Worm (Caenorhabditis elegans) whole organism, late embryonic: ENCODE data around the gene K09E9.1.

Experiments
- C08G9.2 ChIP-seq: sonication (generic microtip); optimal IDR thresholded peaks from 2 replicates; lab custom pipeline; 2016; ENCODE audit warnings: mild to moderate bottlenecking, missing genetic modification characterization, moderate library complexity, missing compliant biosample characterization
- K02D7.2 ChIP-seq: sonication (generic microtip); optimal IDR thresholded peaks from 2 replicates; lab custom pipeline; 2017; ENCODE audit warnings: mild to moderate bottlenecking, missing genetic modification characterization, missing compliant biosample characterization
- T23F11.4 ChIP-seq: fragments of 200-800 bp; sonication (Bioruptor generic); optimal IDR thresholded peaks from 2 replicates; lab custom pipeline; 2018; ENCODE audit warnings: mild to moderate bottlenecking, missing genetic modification characterization, missing compliant biosample characterization
- Y22D7AL.16 ChIP-seq: sonication (generic microtip); optimal IDR thresholded peaks from 2 replicates; lab custom pipeline; 2016; ENCODE audit warnings: missing genetic modification characterization, missing compliant biosample characterization
- ahr-1 ChIP-seq: sonication (generic microtip); optimal IDR thresholded peaks from 2 replicates; lab custom pipeline; 2016; ENCODE audit warnings: missing genetic modification characterization, missing compliant biosample characterization
- ceh-18 ChIP-seq: sonication (generic microtip); optimal IDR thresholded peaks from 2 replicates; lab custom pipeline; 2016; ENCODE audit warnings: missing genetic modification characterization, missing compliant biosample characterization
- ceh-2 ChIP-seq: sonication (generic microtip); optimal IDR thresholded peaks from 2 replicates; lab custom pipeline; 2016; ENCODE audit warnings: missing genotype, missing genetic modification characterization, missing compliant biosample characterization
- ceh-24 ChIP-seq: sonication (generic microtip); optimal IDR thresholded peaks from 2 replicates; lab custom pipeline; 2016; ENCODE audit warnings: mild to moderate bottlenecking, missing genetic modification characterization, missing compliant biosample characterization
- ceh-31 ChIP-seq: sonication (generic microtip); optimal IDR thresholded peaks from 2 replicates; lab custom pipeline; 2016; ENCODE audit warnings: missing genetic modification characterization, missing compliant biosample characterization
- ceh-34 ChIP-seq: sonication (generic microtip); optimal IDR thresholded peaks from 2 replicates; lab custom pipeline; 2016; ENCODE audit warnings: mild to moderate bottlenecking, missing genetic modification characterization, missing compliant biosample characterization
- ceh-6 ChIP-seq: fragments of 200-800 bp; sonication (Bioruptor generic); optimal IDR thresholded peaks from 2 replicates; lab custom pipeline; 2018; ENCODE audit warnings: mild to moderate bottlenecking, missing genetic modification characterization, missing compliant biosample characterization
- elt-4 ChIP-seq: sonication (generic microtip); optimal IDR thresholded peaks from 2 replicates; lab custom pipeline; 2016; ENCODE audit warnings: missing genetic modification characterization, missing compliant biosample characterization
- ets-4 ChIP-seq: sonication (generic microtip); optimal IDR thresholded peaks from 2 replicates; lab custom pipeline; 2016; ENCODE audit warnings: missing genetic modification characterization, missing compliant biosample characterization
- eyg-1 ChIP-seq: sonication (generic microtip); optimal IDR thresholded peaks from 2 replicates; lab custom pipeline; 2016; ENCODE audit warnings: missing genotype, missing genetic modification characterization, missing compliant biosample characterization
- fax-1 ChIP-seq: sonication (generic microtip); optimal IDR thresholded peaks from 2 replicates; lab custom pipeline; 2016; ENCODE audit warnings: missing genotype, missing genetic modification characterization, missing compliant biosample characterization
- fkh-10 ChIP-seq: fragments of 150-350 bp; optimal IDR thresholded peaks from 2 replicates; lab custom pipeline; 2014; ENCODE audit warnings: missing biosample characterization, missing genetic modification reagents, missing genetic modification characterization
- gmeb-2 ChIP-seq: sonication (generic microtip); optimal IDR thresholded peaks from 2 replicates; lab custom pipeline; 2016; ENCODE audit warnings: missing genetic modification characterization, inconsistent platforms, missing compliant biosample characterization
- hlh-13 ChIP-seq: fragments of 200-800 bp; sonication (Bioruptor generic); optimal IDR thresholded peaks from 2 replicates; lab custom pipeline; 2018; ENCODE audit warnings: mild to moderate bottlenecking, missing genetic modification characterization, missing compliant biosample characterization
- hlh-30 ChIP-seq: sonication (generic microtip); optimal IDR thresholded peaks from 2 replicates; lab custom pipeline; 2017; ENCODE audit warnings: antibody characterized with exemption, missing genetic modification characterization, missing compliant biosample characterization; ENCODE audit not compliant: insufficient read depth
- lim-6 ChIP-seq: sonication (generic microtip); optimal IDR thresholded peaks from 2 replicates; lab custom pipeline; 2016; ENCODE audit warnings: missing genetic modification characterization, missing compliant biosample characterization
- madf-2 ChIP-seq: sonication (generic microtip); optimal IDR thresholded peaks from 2 replicates; lab custom pipeline; 2017; ENCODE audit warnings: missing genetic modification characterization, missing compliant biosample characterization
- nfya-1 ChIP-seq: sonication (generic microtip); optimal IDR thresholded peaks from 2 replicates; lab custom pipeline; 2017; ENCODE audit warnings: missing genetic modification characterization, mild to moderate bottlenecking, missing compliant biosample characterization, antibody characterized with exemption, moderate library complexity
- nhr-11 ChIP-seq: fragments of 150-350 bp; optimal IDR thresholded peaks from 2 replicates; lab custom pipeline; 2014; ENCODE audit warnings: missing biosample characterization, missing genetic modification characterization
- odd-2 ChIP-seq: sonication (generic microtip); optimal IDR thresholded peaks from 2 replicates; lab custom pipeline; 2017; ENCODE audit warnings: antibody characterized with exemption, mild to moderate bottlenecking, missing genetic modification characterization, missing compliant biosample characterization
- pat-9 ChIP-seq: fragments of 200-800 bp; sonication (Bioruptor generic); optimal IDR thresholded peaks from 2 replicates; lab custom pipeline; 2018; ENCODE audit warnings: mild to moderate bottlenecking, missing genetic modification characterization, moderate library complexity, missing compliant biosample characterization
- pax-1 ChIP-seq: fragments of 150-350 bp; optimal IDR thresholded peaks from 2 replicates; lab custom pipeline; 2014; ENCODE audit warnings: missing biosample characterization, missing genetic modification characterization
- pha-4 ChIP-seq: fragments of 150-350 bp; optimal IDR thresholded peaks from 2 replicates; lab custom pipeline; 2018; ENCODE audit warnings: missing biosample characterization, missing genetic modification reagents, missing genetic modification characterization
- ref-2 ChIP-seq: sonication (generic microtip); optimal IDR thresholded peaks from 2 replicates; lab custom pipeline; 2016; ENCODE audit warnings: missing genetic modification characterization, missing compliant biosample characterization
- rnt-1 ChIP-seq: sonication (generic microtip); optimal IDR thresholded peaks from 2 replicates; lab custom pipeline; 2016; ENCODE audit warnings: missing genetic modification characterization, missing compliant biosample characterization
- sdc-2 ChIP-seq: sonication (generic microtip); optimal IDR thresholded peaks from 2 replicates; lab custom pipeline; 2016; ENCODE audit warnings: missing genotype, missing genetic modification characterization, missing compliant biosample characterization
- sox-2 ChIP-seq: fragments of 200-800 bp; sonication (Bioruptor generic); IDR thresholded peaks from 2 replicates; pipeline ENCODE4 v1.3.6; 2022; ENCODE audit warnings: missing genetic modification reagents, missing genetic modification characterization, missing compliant biosample characterization
- sox-4 ChIP-seq: sonication (generic microtip); optimal IDR thresholded peaks from 2 replicates; lab custom pipeline; 2017; ENCODE audit warnings: mild to moderate bottlenecking, missing genetic modification characterization, inconsistent platforms, missing compliant biosample characterization
- tbx-2 ChIP-seq: sonication (generic microtip); optimal IDR thresholded peaks from 2 replicates; lab custom pipeline; 2016; ENCODE audit warnings: missing genetic modification characterization, missing compliant biosample characterization
- unc-42 ChIP-seq: sonication (generic microtip); optimal IDR thresholded peaks from 2 replicates; lab custom pipeline; 2016; ENCODE audit warnings: missing genotype, missing genetic modification characterization, missing compliant biosample characterization
- unc-55 ChIP-seq: sonication (generic microtip); optimal IDR thresholded peaks from 2 replicates; lab custom pipeline; 2017; ENCODE audit warnings: missing biosample characterization, missing genetic modification reagents, missing genetic modification characterization

Gene K09E9.1

DNA sequence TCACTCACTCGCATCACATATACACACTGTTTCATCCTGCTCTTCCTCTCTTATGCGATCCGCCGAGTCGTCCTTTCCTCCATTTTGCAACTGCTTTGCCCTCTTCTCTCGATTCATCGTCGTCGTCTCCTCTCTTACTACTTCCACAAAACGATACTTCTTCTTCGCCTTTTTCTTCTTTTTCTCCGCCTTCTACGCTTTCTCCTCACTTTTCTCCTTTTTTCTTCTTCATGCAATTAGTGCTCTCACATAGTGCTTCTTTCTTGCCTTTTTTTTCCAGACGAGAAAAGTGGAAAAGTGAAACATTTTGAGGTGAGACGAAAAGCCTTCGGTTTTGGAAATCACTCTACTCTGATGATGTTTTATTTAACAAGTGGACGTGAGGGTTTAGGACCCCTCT, 39.3 kb downstream of the K09E9.1 start:
- TF ChIP-seq rnt-1 (tag; lab: Kevin White, UChicago): no peak
- peak; percentile 25 for TF ChIP-seq nfya-1
- no peak for TF ChIP-seq tbx-2
- peak; percentile 50 for TF ChIP-seq unc-42 (tag; lab: Kevin White, UChicago)
- no peak for TF ChIP-seq ets-4 (tag; lab: Kevin White, UChicago)
- no peak for TF ChIP-seq ref-2
- TF ChIP-seq ceh-31 (tag; lab: Kevin White, UChicago): peak; percentile 20
- TF ChIP-seq, all 69 proteins: peak for 3

DNA sequence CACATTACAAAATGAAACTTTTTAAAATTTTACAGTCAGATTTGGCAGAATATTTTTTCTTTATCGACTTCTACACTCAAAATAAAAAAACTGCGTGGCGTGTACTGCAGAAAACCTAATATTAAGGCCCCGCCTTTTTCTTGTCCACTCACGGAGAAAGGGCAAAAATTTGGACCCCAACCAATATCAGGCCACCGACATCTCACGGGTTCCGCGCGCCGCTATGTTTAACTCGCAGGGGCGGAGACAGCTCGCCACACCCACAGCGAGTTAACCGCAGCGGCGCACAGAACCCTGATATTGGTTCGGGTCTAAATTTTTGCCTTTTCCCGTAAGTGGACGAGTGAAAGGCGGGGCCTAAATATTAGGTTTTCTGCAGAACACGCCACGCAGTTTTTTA, 43.4 kb downstream of the K09E9.1 start:
- TF ChIP-seq sdc-2 (tag; lab: Kevin White, UChicago) (no peak), fkh-10 (GFP tag; lab: Kevin White, UChicago) (no peak), elt-4 (no peak), unc-55 (GFP tag; lab: Kevin White, UChicago) (no peak), hlh-13 (GFP tag; lab: Kevin White, UChicago) (no peak), ceh-24 (tag; lab: Kevin White, UChicago) (no peak), nhr-11 (no peak)
- TF ChIP-seq, all 69 proteins: peak for 0

DNA sequence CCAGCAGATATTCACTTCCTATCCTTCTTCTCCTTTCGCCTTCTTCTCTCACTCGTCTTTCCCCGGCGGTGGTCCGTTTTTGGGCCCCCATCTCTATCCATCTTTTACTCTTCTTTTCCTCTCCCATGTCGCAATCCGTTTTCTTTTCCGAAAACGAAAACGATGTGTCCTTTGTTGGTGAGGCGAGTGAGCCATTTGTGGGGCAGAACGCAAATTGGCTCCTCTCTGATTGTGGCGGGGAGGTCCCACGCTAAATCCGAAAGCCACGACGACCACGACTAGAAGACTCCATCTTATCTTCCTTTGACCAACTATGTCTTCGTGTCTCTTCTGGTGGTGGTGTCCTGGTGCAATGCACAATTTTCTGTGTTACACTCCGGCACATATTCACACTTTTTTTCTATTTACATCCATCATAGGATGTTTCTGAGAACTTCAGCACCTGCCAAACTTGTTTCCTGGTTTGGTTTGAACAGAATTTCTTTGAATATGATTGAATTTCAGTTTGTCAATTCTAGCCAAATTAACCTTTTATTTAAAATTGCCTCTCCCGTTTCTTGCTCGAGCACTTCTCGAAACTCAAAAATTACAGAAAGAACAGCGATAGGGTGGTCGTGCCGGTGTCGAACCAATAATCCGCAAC, 46.0 kb downstream of the K09E9.1 start, which contains the start of gene pcdr-1:
TSS of gene pcdr-1 (plus strand) at position 593 of the 643 bp plus-strand sequence.
- TF ChIP-seq ceh-31 (tag; lab: Kevin White, UChicago): peak; percentile 17
- TF ChIP-seq K02D7.2 (tag; lab: Kevin White, UChicago): no peak
- peak; percentile 7 for TF ChIP-seq ref-2
- peak; percentile 24 for TF ChIP-seq unc-42 (tag; lab: Kevin White, UChicago)
- TF ChIP-seq, all 69 proteins: peak for 3

DNA sequence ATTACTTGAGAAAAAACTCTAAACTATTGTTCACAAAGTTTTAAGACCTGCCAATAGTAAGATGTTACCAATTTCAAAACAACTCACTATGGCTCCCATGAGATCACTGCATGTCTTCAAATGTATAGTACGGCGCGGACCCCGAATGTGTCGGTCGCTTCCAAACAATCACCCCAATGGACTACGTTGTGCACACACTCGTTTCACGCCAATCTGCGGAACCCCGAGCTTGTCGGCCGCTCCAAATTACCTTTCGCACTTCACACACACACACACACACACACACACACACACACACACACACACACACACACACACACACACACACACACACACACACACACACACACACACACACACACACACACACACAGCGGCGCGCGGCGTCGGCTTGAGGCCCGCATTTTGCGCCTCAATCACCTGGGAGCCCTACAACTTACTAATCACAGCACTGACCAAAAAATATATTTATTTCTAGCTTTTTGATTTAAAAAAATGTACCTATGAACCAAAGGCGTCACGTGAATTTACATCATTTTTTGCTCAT, 47.8 kb downstream of the K09E9.1 start:
- TF ChIP-seq pha-4 (tag; lab: Kevin White, UChicago): no peak
- TF ChIP-seq Y22D7AL.16 (tag; lab: Kevin White, UChicago): no peak
- no peak for TF ChIP-seq T23F11.4 (GFP tag; lab: Kevin White, UChicago)
- TF ChIP-seq hlh-30 (tag; lab: Kevin White, UChicago): no peak
- TF ChIP-seq fax-1 (tag; lab: Kevin White, UChicago): no peak
- no peak for TF ChIP-seq elt-4
- TF ChIP-seq ceh-31 (tag; lab: Kevin White, UChicago): no peak
- TF ChIP-seq sox-2: no peak
- TF ChIP-seq odd-2 (tag; lab: Kevin White, UChicago): no peak
- TF ChIP-seq sox-4 (tag; lab: Kevin White, UChicago): no peak
- TF ChIP-seq gmeb-2 (tag; lab: Kevin White, UChicago): peak; percentile 36
- TF ChIP-seq ceh-34 (tag; lab: Kevin White, UChicago): no peak
- TF ChIP-seq hlh-13 (GFP tag; lab: Kevin White, UChicago): no peak
- no peak for TF ChIP-seq madf-2 (tag; lab: Kevin White, UChicago)
- peak; percentile 37 for TF ChIP-seq ceh-6 (GFP tag; lab: Kevin White, UChicago)
- no peak for TF ChIP-seq C08G9.2 (tag; lab: Kevin White, UChicago)
- TF ChIP-seq pax-1: no peak
- no peak for TF ChIP-seq ahr-1 (tag; lab: Kevin White, UChicago)
- TF ChIP-seq lim-6 (tag; lab: Kevin White, UChicago): no peak
- no peak for TF ChIP-seq ceh-2 (tag; lab: Kevin White, UChicago)
- no peak for TF ChIP-seq ceh-18
- TF ChIP-seq eyg-1: no peak
- TF ChIP-seq nhr-11: no peak
- peak; percentile 4 for TF ChIP-seq pat-9 (tag; lab: Kevin White, UChicago)
